Fruit fly (Drosophila melanogaster): ENCODE measurements around the gene Jon25Bii.

dm6 chr2L:4942257-4942792 is 10.6 kb downstream of the Jon25Bii start, which contains the start of gene synr:
- TF ChIP-seq psq (optimal IDR thresholded peaks at IDR 0.05): no peak
- no peak for TF ChIP-seq pan (optimal IDR thresholded peaks at IDR 0.05)
- no peak for TF ChIP-seq CG8478 (optimal IDR thresholded peaks at IDR 0.05)
- TF ChIP-seq Dll (optimal IDR thresholded peaks at IDR 0.05): no peak
- TF ChIP-seq EcR (GFP tag; optimal IDR thresholded peaks at IDR 0.05): no peak
- TF ChIP-seq usp (GFP tag; optimal IDR thresholded peaks at IDR 0.05): no peak

All from whole organism.